Worm (Caenorhabditis elegans): ENCODE data around the gene mrps-31.

The mrps-31 gene

DNA sequence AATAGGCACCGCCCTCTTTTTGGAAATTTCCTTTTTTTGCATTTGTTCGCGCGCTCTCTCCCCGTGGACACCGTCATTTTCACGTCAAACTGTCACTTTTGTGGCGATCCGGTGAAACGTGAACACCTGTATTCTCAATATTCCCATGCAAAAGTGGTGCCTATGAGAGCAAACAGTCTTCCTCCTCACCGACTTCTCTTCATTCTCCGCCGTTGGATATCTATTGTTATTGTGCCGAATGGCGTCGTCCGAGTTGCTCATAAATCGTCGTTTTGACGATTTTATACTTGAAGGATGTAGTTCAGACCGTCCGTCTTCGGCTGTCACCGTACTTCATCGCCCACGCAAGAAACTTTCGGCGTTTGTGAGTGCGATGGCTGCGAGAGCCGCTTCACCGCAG, 5.7 kb upstream of the mrps-31 start, which contains the start of gene rilp-1:
Gene rilp-1 (plus strand): TSS at position 301 of the 400 bp plus-strand sequence.
- no peak for TF ChIP-seq mef-2 (tag; optimal IDR thresholded peaks at IDR 0.05)
- TF ChIP-seq fkh-8 (tag; optimal IDR thresholded peaks at IDR 0.05) = no peak
- no peak for TF ChIP-seq nhr-90 (tag; optimal IDR thresholded peaks at IDR 0.05; ENCODE audit: poor library complexity)
- no peak for TF ChIP-seq ceh-63 (GFP tag; optimal IDR thresholded peaks at IDR 0.05)
- TF ChIP-seq alr-1 (tag; optimal IDR thresholded peaks at IDR 0.05; ENCODE audit: borderline replicate concordance) = no peak
- no peak for TF ChIP-seq lin-15B (tag; optimal IDR thresholded peaks at IDR 0.05)
- no peak for TF ChIP-seq tlp-1 (tag; optimal IDR thresholded peaks at IDR 0.05)
- no peak for TF ChIP-seq nhr-47 (tag; optimal IDR thresholded peaks at IDR 0.05)
- TF ChIP-seq lir-3 (tag; optimal IDR thresholded peaks at IDR 0.05; ENCODE audit: poor library complexity) = no peak
- TF ChIP-seq aha-1 (tag; optimal IDR thresholded peaks at IDR 0.05) = no peak
- no peak for TF ChIP-seq efl-1 (optimal IDR thresholded peaks at IDR 0.05)
- no peak for TF ChIP-seq efl-1 (GFP tag; optimal IDR thresholded peaks at IDR 0.05 in 1 of 2)

- TF ChIP-seq efl-1 (optimal IDR thresholded peaks at IDR 0.05) = no peak
- TF ChIP-seq efl-1 (GFP tag; optimal IDR thresholded peaks at IDR 0.05 in 1 of 2) = peak in 1 of 2 experiments; percentile 31
- no peak for TF ChIP-seq nhr-90 (tag; optimal IDR thresholded peaks at IDR 0.05; ENCODE audit: poor library complexity)
Observed at ce11 chrIII:3634873-3635272, 4.7 kb upstream of the mrps-31 start.

DNA sequence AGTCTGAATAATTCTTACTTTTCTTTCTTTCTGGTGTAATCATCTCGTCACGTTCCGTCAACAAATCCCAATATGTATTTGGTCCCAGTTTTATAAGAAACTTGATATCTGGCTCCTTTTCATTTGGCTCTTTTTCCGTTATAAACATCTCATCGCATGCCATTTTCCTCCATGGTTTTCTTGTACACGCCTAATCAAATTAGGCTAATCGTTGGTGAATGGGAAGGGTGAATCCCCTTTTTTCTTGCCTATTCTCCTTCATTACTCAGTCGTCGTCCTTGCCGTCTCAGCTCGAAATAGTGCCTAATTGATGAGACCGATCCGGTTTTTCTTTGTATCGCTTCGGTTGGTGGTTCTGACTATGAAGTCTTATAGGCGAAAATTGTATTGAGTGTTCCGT, 4.0 kb upstream of the mrps-31 start:
- TF ChIP-seq nhr-90 (tag; optimal IDR thresholded peaks at IDR 0.05; ENCODE audit: poor library complexity) (no peak), ztf-11 (tag; optimal IDR thresholded peaks at IDR 0.05) (no peak), lin-14 (GFP tag; optimal IDR thresholded peaks at IDR 0.05) (peak; percentile 39)

ce11 chrIII:3632379-3632778, 2.2 kb upstream of the mrps-31 start:
- TF ChIP-seq ceh-8 (GFP tag; optimal IDR thresholded peaks at IDR 0.05) (no peak), isw-1 (GFP tag; IDR thresholded peaks at IDR 0.05) (no peak), rnt-1 (tag; optimal IDR thresholded peaks at IDR 0.05) (no peak), fkh-10 (GFP tag; optimal IDR thresholded peaks at IDR 0.05) (no peak), efl-1 (optimal IDR thresholded peaks at IDR 0.05) (no peak), efl-1 (GFP tag; optimal IDR thresholded peaks at IDR 0.05 in 1 of 2) (peak in 1 of 2 experiments; percentile 3), lin-14 (GFP tag; optimal IDR thresholded peaks at IDR 0.05) (peak; percentile 21)

ce11 chrIII:3627042-3627441, 3.1 kb downstream of the mrps-31 start, which contains the start of gene sel-8:
Gene sel-8, minus strand, starts transcription at chrIII:3627142.
- TF ChIP-seq pqm-1 (tag; optimal IDR thresholded peaks at IDR 0.05) (no peak), egl-13 (tag; optimal IDR thresholded peaks at IDR 0.05) (no peak), snu-23 (GFP tag; optimal IDR thresholded peaks at IDR 0.05) (no peak)

ce11 chrIII:3623772-3624171, 6.4 kb downstream of the mrps-31 start:
- TF ChIP-seq fos-1 (tag; optimal IDR thresholded peaks at IDR 0.05) (no peak), mep-1 (tag; optimal IDR thresholded peaks at IDR 0.05) (peak; percentile 48), lin-13 (GFP tag; optimal IDR thresholded peaks at IDR 0.05) (no peak), fkh-10 (GFP tag; optimal IDR thresholded peaks at IDR 0.05) (no peak), fkh-8 (tag; optimal IDR thresholded peaks at IDR 0.05) (no peak), blmp-1 (tag; optimal IDR thresholded peaks at IDR 0.05) (peak; percentile 38), elt-2 (tag; optimal IDR thresholded peaks at IDR 0.05) (no peak), ceh-8 (GFP tag; optimal IDR thresholded peaks at IDR 0.05) (no peak), nhr-71 (tag; optimal IDR thresholded peaks at IDR 0.05) (peak; percentile 6), ztf-4 (tag; optimal IDR thresholded peaks at IDR 0.05) (no peak), snu-23 (GFP tag; optimal IDR thresholded peaks at IDR 0.05) (peak; percentile 30), lin-14 (GFP tag; optimal IDR thresholded peaks at IDR 0.05) (peak; percentile 43)

DNA sequence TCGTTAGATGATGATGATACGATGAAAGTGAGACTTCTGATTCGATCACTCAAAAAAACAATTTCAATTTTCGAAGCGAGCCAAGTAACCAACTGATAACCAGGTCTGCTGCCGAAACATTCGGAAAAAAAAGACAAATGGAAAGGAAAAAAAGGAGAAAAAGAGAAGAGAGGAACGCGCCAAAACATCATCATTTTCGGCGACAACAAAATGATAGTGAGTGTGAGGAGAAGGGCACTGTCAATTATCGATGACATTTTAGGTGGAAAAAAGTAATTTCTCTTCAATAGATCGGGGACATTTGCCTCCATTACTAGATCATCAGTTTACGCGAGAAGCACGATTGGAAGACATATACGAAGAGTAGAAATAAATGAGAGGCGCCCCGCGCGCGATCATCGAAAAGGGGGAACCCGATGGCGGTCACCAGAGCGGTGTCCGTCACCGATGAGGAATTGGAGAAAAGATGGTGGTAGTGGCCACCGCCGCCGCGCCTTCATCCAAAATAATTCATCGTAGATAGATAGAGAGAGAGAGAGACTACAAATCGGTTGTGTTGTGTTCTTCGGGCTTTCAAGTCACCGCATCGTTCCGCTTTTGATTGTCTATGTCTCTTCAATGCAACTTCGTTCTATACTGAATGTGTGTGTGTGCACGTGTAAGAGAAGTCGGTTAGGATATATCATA, 8.8 kb downstream of the mrps-31 start:
- TF ChIP-seq pag-3 (tag; optimal IDR thresholded peaks at IDR 0.05; ENCODE audit: borderline replicate concordance, insufficient read depth) (no peak), lin-14 (GFP tag; optimal IDR thresholded peaks at IDR 0.05) (peak; percentile 25), snu-23 (GFP tag; optimal IDR thresholded peaks at IDR 0.05) (peak; percentile 3), vab-15 (tag; optimal IDR thresholded peaks at IDR 0.05) (no peak), nhr-85 (tag) (peak; percentile 58), blmp-1 (tag; optimal IDR thresholded peaks at IDR 0.05) (peak; percentile 51), fkh-10 (GFP tag; optimal IDR thresholded peaks at IDR 0.05) (no peak), efl-1 (optimal IDR thresholded peaks at IDR 0.05) (no peak), efl-1 (GFP tag; optimal IDR thresholded peaks at IDR 0.05 in 1 of 2) (peak in 1 of 2 experiments; percentile 27), nhr-90 (tag; optimal IDR thresholded peaks at IDR 0.05; ENCODE audit: poor library complexity) (no peak)
